Worm (Caenorhabditis elegans) whole organism, mixed stage, embryonic: Measurements from ENCODE around the gene rmd-6.

Experiments
- drap-1 ChIP-seq: fragments of 200-800 bp; sonication (Bioruptor generic); optimal IDR thresholded peaks from 3 replicates; lab custom pipeline; 2018; ENCODE audit warnings: mild to moderate bottlenecking, missing genetic modification characterization, missing compliant biosample characterization
- elt-3 ChIP-seq: fragments of 150-350 bp; optimal IDR thresholded peaks from 2 replicates; lab custom pipeline; 2014; ENCODE audit warnings: missing biosample characterization, missing genetic modification characterization
- mab-5 ChIP-seq: fragments of 150-350 bp; optimal IDR thresholded peaks from 2 replicates; lab custom pipeline; 2014; ENCODE audit warnings: missing biosample characterization, missing genetic modification characterization
- mep-1 ChIP-seq: fragments of 150-350 bp; optimal IDR thresholded peaks from 2 replicates; lab custom pipeline; 2017; ENCODE audit warnings: missing biosample characterization, missing genetic modification reagents, missing genetic modification characterization, inconsistent platforms
- nhr-2 ChIP-seq: fragments of 150-350 bp; optimal IDR thresholded peaks from 2 replicates; lab custom pipeline; 2014; ENCODE audit warnings: missing biosample characterization, missing genetic modification characterization
- nhr-237 ChIP-seq: fragments of 150-350 bp; optimal IDR thresholded peaks from 2 replicates; lab custom pipeline; 2014; ENCODE audit warnings: missing biosample characterization, missing genetic modification characterization
- nhr-76 ChIP-seq: sonication (generic microtip); optimal IDR thresholded peaks from 2 replicates; lab custom pipeline; 2017; ENCODE audit warnings: missing biosample characterization, missing genetic modification characterization
- pha-4 ChIP-seq: fragments of 150-350 bp; optimal IDR thresholded peaks from 2 replicates; lab custom pipeline; 2018; ENCODE audit warnings: missing biosample characterization, missing genetic modification reagents, missing genetic modification characterization
- snpc-4 ChIP-seq: fragments of 150-350 bp; optimal IDR thresholded peaks from 2 replicates; lab custom pipeline; 2014; ENCODE audit warnings: missing biosample characterization, missing genetic modification characterization
- sptf-1 ChIP-seq: sonication (generic microtip); optimal IDR thresholded peaks from 2 replicates; lab custom pipeline; 2017; ENCODE audit warnings: mild to moderate bottlenecking, missing genetic modification characterization, moderate library complexity, missing compliant biosample characterization
- unc-39 ChIP-seq: fragments of 150-350 bp; optimal IDR thresholded peaks from 2 replicates; lab custom pipeline; 2014; ENCODE audit warnings: missing biosample characterization, missing genetic modification characterization
- unc-62 ChIP-seq: fragments of 150-350 bp; optimal IDR thresholded peaks from 2 replicates; lab custom pipeline; 2014; ENCODE audit warnings: missing biosample characterization, missing genetic modification reagents, missing genetic modification characterization
- ztf-11 ChIP-seq: fragments of 150-350 bp; optimal IDR thresholded peaks from 2 replicates; lab custom pipeline; 2014; ENCODE audit warnings: missing biosample characterization, missing genetic modification characterization

DNA sequence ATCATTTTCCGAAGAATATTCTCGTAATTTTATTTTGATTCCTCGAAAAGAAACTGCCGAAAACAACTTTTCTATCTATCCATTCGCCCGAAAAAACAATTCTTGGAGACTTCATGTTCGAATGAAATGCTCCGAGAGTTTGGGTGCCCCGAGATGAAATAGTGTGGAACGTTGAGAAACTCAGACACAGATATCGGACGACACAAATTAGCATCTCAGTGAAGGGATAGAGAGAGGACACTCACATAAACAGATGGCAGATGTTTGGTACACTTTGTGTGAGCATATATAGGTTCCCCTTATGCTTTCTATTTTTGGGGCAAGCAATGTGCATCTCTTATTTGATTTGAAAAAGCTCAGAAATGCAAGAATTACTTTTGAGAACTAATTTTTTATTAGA is 10.2 kb downstream of the rmd-6 start:
- TF ChIP-seq unc-62 (GFP tag; lab: Kevin White, UChicago) (peak; percentile 36), nhr-76 (no peak), ztf-11 (tag; lab: Kevin White, UChicago) (no peak), snpc-4 (tag; lab: Kevin White, UChicago) (no peak), sptf-1 (tag; lab: Kevin White, UChicago) (no peak), mep-1 (peak; percentile 13), unc-39 (no peak), elt-3 (tag; lab: Kevin White, UChicago) (no peak), nhr-2 (peak; percentile 63), drap-1 (no peak), pha-4 (tag; lab: Kevin White, UChicago) (no peak), nhr-237 (tag; lab: Kevin White, UChicago) (no peak), mab-5 (no peak)
